Worm (Caenorhabditis elegans): ENCODE measurements around the gene F54B8.4.
"Not testable (repeated sequence)": the region's sequence is repeated elsewhere in the genome, so short reads cannot be mapped to it uniquely, and the experiment has no call there.

The F54B8.4 gene

ce11 chrV:15829907-15830306 lies 13.7 kb downstream of the F54B8.4 start, which contains the start of gene srbc-55:
Gene srbc-55, minus strand, starts transcription at chrV:15830007.
- no peak for TF ChIP-seq hif-1 (tag; optimal IDR thresholded peaks at IDR 0.05)
- TF ChIP-seq F49E8.2 (tag; optimal IDR thresholded peaks at IDR 0.05; ENCODE audit: borderline replicate concordance) = no peak
- TF ChIP-seq ZK337.2 (GFP tag; IDR thresholded peaks at IDR 0.05) = no peak
- TF ChIP-seq mxl-3 (GFP tag; optimal IDR thresholded peaks at IDR 0.05) = no peak
- no peak for TF ChIP-seq nhr-11 (tag; optimal IDR thresholded peaks at IDR 0.05)
- no peak for TF ChIP-seq snpc-1.2 (GFP tag; IDR thresholded peaks at IDR 0.05)
- no peak for TF ChIP-seq snpc-4 (tag; optimal IDR thresholded peaks at IDR 0.05)
- no peak for TF ChIP-seq ztf-11 (tag; optimal IDR thresholded peaks at IDR 0.05)
- no peak for TF ChIP-seq fkh-10 (GFP tag; optimal IDR thresholded peaks at IDR 0.05)
- no peak for TF ChIP-seq nhr-28 (tag; optimal IDR thresholded peaks at IDR 0.05)
- no peak for TF ChIP-seq dmd-9 (GFP tag; IDR thresholded peaks at IDR 0.05)
- TF ChIP-seq set-16 (GFP tag; IDR thresholded peaks at IDR 0.05) = no peak

DNA sequence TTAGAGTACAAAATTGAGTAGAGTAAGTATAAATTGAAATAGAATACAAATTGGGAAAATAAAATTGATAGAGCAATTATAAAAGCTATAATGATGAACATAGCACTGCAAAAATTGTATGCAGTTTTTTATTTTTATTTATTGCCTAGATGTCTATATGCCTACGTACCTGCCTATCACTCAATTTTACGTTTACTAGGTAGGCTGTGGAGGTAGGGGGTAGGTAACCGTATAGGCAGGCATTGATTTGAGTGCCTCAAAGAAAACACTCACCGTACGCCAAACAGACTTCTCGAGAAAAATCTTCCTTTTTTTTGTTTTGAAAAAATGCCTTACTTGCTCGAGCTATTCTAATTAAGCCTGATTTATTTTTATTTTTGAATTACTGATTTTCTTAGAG lies 15.4 kb downstream of the F54B8.4 start, which contains the start of gene srbc-56:
srbc-56 (minus strand) TSS at position 101 of the 400 bp plus-strand sequence.
- TF ChIP-seq gei-8 (GFP tag; optimal IDR thresholded peaks at IDR 0.05) (no peak), F44E2.7 (GFP tag; IDR thresholded peaks at IDR 0.05) (no peak), cey-2 (tag; optimal IDR thresholded peaks at IDR 0.05; ENCODE audit: borderline replicate concordance, insufficient read depth) (no peak), dmd-6 (GFP tag; IDR thresholded peaks at IDR 0.05) (no peak), ZK546.5 (tag; optimal IDR thresholded peaks at IDR 0.05) (no peak), ama-1 (optimal IDR thresholded peaks at IDR 0.05) (no peak), lin-1 (GFP tag; IDR thresholded peaks at IDR 0.05) (no peak), dmd-8 (GFP tag; IDR thresholded peaks at IDR 0.05) (no peak), lin-13 (GFP tag; optimal IDR thresholded peaks at IDR 0.05) (no peak), pha-4 (GFP tag; IDR thresholded peaks at IDR 0.05) (no peak), pha-4 (tag; optimal IDR thresholded peaks at IDR 0.05) (no peak), hlh-30 (tag; optimal IDR thresholded peaks at IDR 0.05; ENCODE audit: insufficient read depth) (no peak)

ce11 chrV:15833622-15834021 lies 17.4 kb downstream of the F54B8.4 start, which contains the start of gene srbc-54:
Gene srbc-54, minus strand, starts transcription at chrV:15833722.
- TF ChIP-seq nhr-48 (tag; optimal IDR thresholded peaks at IDR 0.05) = no peak
- no peak for TF ChIP-seq jun-1 (tag; optimal IDR thresholded peaks at IDR 0.05)
- TF ChIP-seq arid-1 (GFP tag; conservative IDR thresholded peaks at IDR 0.05) = no peak
- TF ChIP-seq nhr-111 (GFP tag; optimal IDR thresholded peaks at IDR 0.05) = no peak

ce11 chrV:15841095-15841494 lies 24.9 kb downstream of the F54B8.4 start, which contains the start of gene srh-149:
Gene srh-149, minus strand, starts transcription at chrV:15841195.
- TF ChIP-seq zip-2 (tag; optimal IDR thresholded peaks at IDR 0.05) (no peak), ama-1 (optimal IDR thresholded peaks at IDR 0.05) (no peak), snpc-1.2 (GFP tag; IDR thresholded peaks at IDR 0.05) (no peak), T26A8.4 (GFP tag; IDR thresholded peaks at IDR 0.05) (no peak), arid-1 (GFP tag; conservative IDR thresholded peaks at IDR 0.05) (no peak), aha-1 (tag) (peak; percentile 51)

ce11 chrV:15850276-15850811 lies 34.2 kb downstream of the F54B8.4 start, which contains the start of gene srh-147:
Gene srh-147, minus strand, starts transcription at chrV:15850326.
- peak in 1 of 2 experiments; percentile 48 for TF ChIP-seq unc-62 (GFP tag; optimal IDR thresholded peaks at IDR 0.05 in 1 of 2)
- not testable (repeated sequence) for TF ChIP-seq unc-62 (tag; optimal IDR thresholded peaks at IDR 0.05)

All from whole organism, L4 larva.